Worm (Caenorhabditis elegans) whole organism, L1 larva: ENCODE measurements around the gene ZK856.18.

ENCODE experiments used
- C16A3.4 ChIP-seq: fragments of 150-350 bp; optimal IDR thresholded peaks from 2 replicates; lab custom pipeline; 2014; ENCODE audit warnings: missing biosample characterization, missing genetic modification characterization
- C34B4.2 ChIP-seq: sonication (generic microtip); optimal IDR thresholded peaks from 2 replicates; lab custom pipeline; 2017; ENCODE audit warnings: mild to moderate bottlenecking, missing genetic modification characterization, missing compliant biosample characterization
- Y116A8C.19 ChIP-seq: sonication (generic microtip); optimal IDR thresholded peaks from 2 replicates; lab custom pipeline; 2016; ENCODE audit warnings: missing compliant biosample characterization, missing genetic modification characterization, borderline replicate concordance
- aly-2 ChIP-seq: fragments of 150-350 bp; optimal IDR thresholded peaks from 2 replicates; lab custom pipeline; 2014; ENCODE audit warnings: missing biosample characterization, missing genetic modification characterization
- blmp-1 ChIP-seq: fragments of 150-350 bp; optimal IDR thresholded peaks from 2 replicates; lab custom pipeline; 2014; ENCODE audit warnings: missing biosample characterization, missing genetic modification characterization
- ceh-8 ChIP-seq: fragments of 200-800 bp; sonication (Bioruptor generic); optimal IDR thresholded peaks from 2 replicates; lab custom pipeline; 2018; ENCODE audit warnings: mild to moderate bottlenecking, missing genetic modification characterization, moderate library complexity, missing compliant biosample characterization
- ceh-82 ChIP-seq, 3 experiments: fragments of 150-350 bp in 1 of 3; sonication (generic microtip) in 2 of 3; optimal IDR thresholded peaks; 2 replicates each; lab custom pipeline; 2014 to 2017; ENCODE audit warnings: missing biosample characterization in 3 of 3, missing genetic modification characterization in 3 of 3
- ceh-90 ChIP-seq: sonication (generic microtip); optimal IDR thresholded peaks from 2 replicates; lab custom pipeline; 2016; ENCODE audit warnings: missing genetic modification characterization, missing compliant biosample characterization
- dpl-1 ChIP-seq, 3 experiments: fragments of 150-350 bp in 2 of 3; sonication (generic microtip) in 1 of 3; optimal IDR thresholded peaks; 2 replicates each; lab custom pipeline; 2014 to 2017; ENCODE audit warnings: missing biosample characterization in 3 of 3, missing genetic modification characterization in 3 of 3, missing genetic modification reagents in 3 of 3
- dsc-1 ChIP-seq: sonication (generic microtip); optimal IDR thresholded peaks from 2 replicates; lab custom pipeline; 2016; ENCODE audit warnings: mild to moderate bottlenecking, missing genetic modification characterization, missing compliant biosample characterization
- efl-1 ChIP-seq, 4 experiments: fragments of 150-350 bp; optimal IDR thresholded peaks in 3 of 4; peaks in 1 of 4; 1 replicate in 1 of 4; 2 replicates in 3 of 4; lab custom pipeline; 2014; ENCODE audit warnings: missing biosample characterization in 2 of 4, missing genetic modification characterization in 2 of 4, missing genetic modification reagents in 2 of 4
- efl-3 ChIP-seq: fragments of 200-800 bp; sonication (Bioruptor generic); optimal IDR thresholded peaks from 2 replicates; lab custom pipeline; 2018; ENCODE audit warnings: mild to moderate bottlenecking, missing genetic modification characterization, missing compliant biosample characterization
- egl-13 ChIP-seq: sonication (generic microtip); optimal IDR thresholded peaks from 2 replicates; lab custom pipeline; 2016; ENCODE audit warnings: missing genotype, missing genetic modification reagents, missing genetic modification characterization, missing compliant biosample characterization
- egl-27 ChIP-seq, 2 experiments: fragments of 150-350 bp in 1 of 2; sonication (generic microtip); optimal IDR thresholded peaks; 3 replicates each; lab custom pipeline; 2017 to 2018; ENCODE audit warnings: missing biosample characterization in 2 of 2, missing genetic modification characterization in 2 of 2, missing genetic modification reagents in 2 of 2
- elt-3 ChIP-seq, 6 experiments: fragments of 150-350 bp in 1 of 6; sonication (generic microtip); optimal IDR thresholded peaks; 2 replicates each; lab custom pipeline; 2017 to 2018; ENCODE audit warnings: missing biosample characterization in 6 of 6, missing genetic modification characterization in 6 of 6, inconsistent platforms in 1 of 6
- ets-5 ChIP-seq: fragments of 200-800 bp; sonication (Bioruptor generic); IDR thresholded peaks from 2 replicates; pipeline ENCODE4 v1.3.6; 2022; ENCODE audit warnings: missing genetic modification characterization, missing compliant biosample characterization
- fkh-10 ChIP-seq: sonication (generic microtip); optimal IDR thresholded peaks from 2 replicates; lab custom pipeline; 2017; ENCODE audit warnings: missing biosample characterization, missing genetic modification reagents, missing genetic modification characterization
- fkh-8 ChIP-seq: sonication (generic microtip); optimal IDR thresholded peaks from 2 replicates; lab custom pipeline; 2016; ENCODE audit warnings: mild to moderate bottlenecking, missing genetic modification characterization, missing compliant biosample characterization
- grh-1 ChIP-seq: fragments of 200-800 bp; sonication (Bioruptor generic); IDR thresholded peaks from 2 replicates; pipeline ENCODE4 v1.3.6; 2022; ENCODE audit warnings: missing genetic modification reagents, missing genetic modification characterization, missing compliant biosample characterization
- hlh-17 ChIP-seq: fragments of 200-800 bp; sonication (Bioruptor generic); optimal IDR thresholded peaks from 2 replicates; lab custom pipeline; 2018; ENCODE audit warnings: missing genetic modification characterization, mild to moderate bottlenecking, missing compliant biosample characterization, moderate library complexity, borderline replicate concordance
- hlh-4 ChIP-seq: sonication (generic microtip); optimal IDR thresholded peaks from 2 replicates; lab custom pipeline; 2016; ENCODE audit warnings: mild to moderate bottlenecking, missing genetic modification characterization, missing compliant biosample characterization
- lin-13 ChIP-seq: fragments of 150-350 bp; optimal IDR thresholded peaks from 2 replicates; lab custom pipeline; 2014; ENCODE audit warnings: missing biosample characterization, missing genetic modification reagents, missing genetic modification characterization
- lin-35 ChIP-seq, 2 experiments: fragments of 150-350 bp; optimal IDR thresholded peaks; 2 replicates each; lab custom pipeline; 2014; ENCODE audit warnings: missing biosample characterization in 2 of 2, missing genetic modification characterization in 2 of 2, missing genetic modification reagents in 2 of 2
- lir-3 ChIP-seq: sonication (generic microtip); optimal IDR thresholded peaks from 2 replicates; lab custom pipeline; 2016; ENCODE audit warnings: mild to moderate bottlenecking, missing genetic modification characterization, moderate library complexity, missing compliant biosample characterization; ENCODE audit not compliant: poor library complexity
- lsy-2 ChIP-seq, 2 experiments: fragments of 150-350 bp; optimal IDR thresholded peaks; 2 replicates each; lab custom pipeline; 2014; ENCODE audit warnings: missing biosample characterization in 2 of 2, missing genetic modification characterization in 2 of 2
- mef-2 ChIP-seq: fragments of 150-350 bp; optimal IDR thresholded peaks from 2 replicates; lab custom pipeline; 2014; ENCODE audit warnings: missing biosample characterization, missing genetic modification characterization
- nhr-19 ChIP-seq: fragments of 200-800 bp; sonication (Bioruptor generic); conservative IDR thresholded peaks from 2 replicates; pipeline ENCODE4 v1.3.6; 2022; ENCODE audit warnings: missing genetic modification characterization, missing compliant biosample characterization
- nhr-20 ChIP-seq: sonication (generic microtip); optimal IDR thresholded peaks from 2 replicates; lab custom pipeline; 2016; ENCODE audit warnings: mild to moderate bottlenecking, missing genetic modification characterization, missing compliant biosample characterization
- nhr-237 ChIP-seq: fragments of 150-350 bp; optimal IDR thresholded peaks from 2 replicates; lab custom pipeline; 2014; ENCODE audit warnings: missing biosample characterization, missing genetic modification characterization
- nhr-28 ChIP-seq: fragments of 150-350 bp; optimal IDR thresholded peaks from 2 replicates; lab custom pipeline; 2014; ENCODE audit warnings: missing biosample characterization, missing genetic modification characterization
- nhr-47 ChIP-seq: sonication (generic microtip); optimal IDR thresholded peaks from 2 replicates; lab custom pipeline; 2016; ENCODE audit warnings: mild to moderate bottlenecking, missing genetic modification characterization, moderate library complexity, missing compliant biosample characterization
- nhr-71 ChIP-seq: sonication (generic microtip); optimal IDR thresholded peaks from 2 replicates; lab custom pipeline; 2016; ENCODE audit warnings: mild to moderate bottlenecking, missing genetic modification characterization, moderate library complexity, missing compliant biosample characterization
- nhr-76 ChIP-seq: sonication (generic microtip); optimal IDR thresholded peaks from 2 replicates; lab custom pipeline; 2017; ENCODE audit warnings: missing biosample characterization, missing genetic modification characterization
- nhr-77 ChIP-seq: fragments of 150-350 bp; optimal IDR thresholded peaks from 2 replicates; lab custom pipeline; 2014; ENCODE audit warnings: missing biosample characterization, missing genetic modification characterization
- nhr-85 ChIP-seq: sonication (generic microtip); peaks from one replicate; lab custom pipeline; 2016; ENCODE audit warnings: missing genetic modification characterization, inconsistent platforms, missing compliant biosample characterization
- nhr-90 ChIP-seq: sonication (generic microtip); optimal IDR thresholded peaks from 2 replicates; lab custom pipeline; 2016; ENCODE audit warnings: mild to moderate bottlenecking, missing genetic modification characterization, missing compliant biosample characterization; ENCODE audit not compliant: poor library complexity
- pag-3 ChIP-seq: sonication (generic microtip); optimal IDR thresholded peaks from 2 replicates; lab custom pipeline; 2017; ENCODE audit warnings: missing genetic modification characterization, mild to moderate bottlenecking, missing compliant biosample characterization, antibody characterized with exemption, borderline replicate concordance; ENCODE audit not compliant: insufficient read depth
- pqm-1 ChIP-seq: sonication (generic microtip); optimal IDR thresholded peaks from 3 replicates; lab custom pipeline; 2017; ENCODE audit warnings: missing biosample characterization, missing genetic modification characterization
- skn-1 ChIP-seq: fragments of 150-350 bp; optimal IDR thresholded peaks from 2 replicates; lab custom pipeline; 2014; ENCODE audit warnings: missing biosample characterization, missing genetic modification characterization
- sox-4 ChIP-seq: sonication (generic microtip); optimal IDR thresholded peaks from 2 replicates; lab custom pipeline; 2016; ENCODE audit warnings: missing genetic modification characterization, missing compliant biosample characterization
- sptf-1 ChIP-seq: fragments of 150-350 bp; optimal IDR thresholded peaks from 2 replicates; lab custom pipeline; 2014; ENCODE audit warnings: missing biosample characterization, missing genetic modification characterization
- swsn-7 ChIP-seq: sonication (generic microtip); optimal IDR thresholded peaks from 2 replicates; lab custom pipeline; 2016; ENCODE audit warnings: missing genetic modification characterization, missing compliant biosample characterization
- unc-30 ChIP-seq: sonication (generic microtip); optimal IDR thresholded peaks from 2 replicates; lab custom pipeline; 2017; ENCODE audit warnings: missing biosample characterization, missing genetic modification characterization
- unc-62 ChIP-seq: fragments of 150-350 bp; optimal IDR thresholded peaks from 2 replicates; lab custom pipeline; 2014; ENCODE audit warnings: missing biosample characterization, missing genetic modification reagents, missing genetic modification characterization
- xbp-1 ChIP-seq: sonication (generic microtip); optimal IDR thresholded peaks from 2 replicates; lab custom pipeline; 2016; ENCODE audit warnings: missing genetic modification characterization, missing compliant biosample characterization
- zip-4 ChIP-seq: fragments of 200-800 bp; sonication (Bioruptor generic); optimal IDR thresholded peaks from 2 replicates; lab custom pipeline; 2018; ENCODE audit warnings: mild to moderate bottlenecking, missing genetic modification characterization, moderate library complexity, missing compliant biosample characterization
- ztf-4 ChIP-seq: fragments of 150-350 bp; optimal IDR thresholded peaks from 2 replicates; lab custom pipeline; 2014; ENCODE audit warnings: missing biosample characterization, missing genetic modification characterization

The ZK856.18 gene

ce11 chrV:10178166-10178565, 7.6 kb downstream of the ZK856.18 start (continued):
- TF ChIP-seq nhr-20 (tag; lab: Kevin White, UChicago): peak; percentile 85
- peak; percentile 71 for TF ChIP-seq swsn-7 (tag; lab: Kevin White, UChicago)
- no peak for TF ChIP-seq egl-27 (tag; optimal IDR thresholded peaks at IDR 0.05; lab: Kevin White, UChicago)
- TF ChIP-seq unc-62 (GFP tag; lab: Kevin White, UChicago): no peak
- no peak for TF ChIP-seq hlh-17 (GFP tag; lab: Kevin White, UChicago)
- no peak for TF ChIP-seq ceh-8 (GFP tag; lab: Kevin White, UChicago)
- TF ChIP-seq Y116A8C.19: no peak
- TF ChIP-seq nhr-90: peak; percentile 80
- TF ChIP-seq efl-3 (GFP tag; lab: Kevin White, UChicago): no peak
- peak; percentile 59 to 60 for TF ChIP-seq efl-1 (optimal IDR thresholded peaks at IDR 0.05; lab: Kevin White, UChicago)
- peak; percentile 49 to 95 for TF ChIP-seq efl-1 (GFP tag; optimal IDR thresholded peaks at IDR 0.05 in 1 of 2; lab: Kevin White, UChicago)
- peak; percentile 44 for TF ChIP-seq C16A3.4 (tag; lab: Kevin White, UChicago)
- TF ChIP-seq blmp-1 (tag; lab: Kevin White, UChicago): peak; percentile 95
- no peak for TF ChIP-seq elt-3 (tag; optimal IDR thresholded peaks at IDR 0.05; lab: Kevin White, UChicago)
- TF ChIP-seq egl-13 (tag; lab: Kevin White, UChicago): peak; percentile 70
- TF ChIP-seq C34B4.2 (tag; lab: Kevin White, UChicago): no peak
- no peak for TF ChIP-seq nhr-28 (tag; lab: Kevin White, UChicago)
- no peak for TF ChIP-seq sptf-1 (tag; lab: Kevin White, UChicago)
- TF ChIP-seq ets-5 (GFP tag; lab: Robert Waterston, UW): no peak
- peak; percentile 40 for TF ChIP-seq lin-13 (GFP tag; lab: Kevin White, UChicago)
- TF ChIP-seq nhr-77 (tag; lab: Kevin White, UChicago): peak; percentile 70
- peak; percentile 77 for TF ChIP-seq nhr-19 (GFP tag; lab: Robert Waterston, UW)
- TF ChIP-seq ceh-82 (tag; optimal IDR thresholded peaks at IDR 0.05; lab: Kevin White, UChicago): no peak
- peak; percentile 83 for TF ChIP-seq lir-3 (tag; lab: Kevin White, UChicago)
- TF ChIP-seq sox-4 (tag; lab: Kevin White, UChicago): peak; percentile 41
- peak; percentile 41 for TF ChIP-seq pag-3 (tag; lab: Kevin White, UChicago)
- no peak for TF ChIP-seq nhr-76 (tag; lab: Kevin White, UChicago)
- TF ChIP-seq grh-1: peak; percentile 91
- no peak for TF ChIP-seq mef-2 (tag; lab: Kevin White, UChicago)
- TF ChIP-seq unc-30: no peak
- peak; percentile 23 for TF ChIP-seq nhr-237 (tag; lab: Kevin White, UChicago)

DNA sequence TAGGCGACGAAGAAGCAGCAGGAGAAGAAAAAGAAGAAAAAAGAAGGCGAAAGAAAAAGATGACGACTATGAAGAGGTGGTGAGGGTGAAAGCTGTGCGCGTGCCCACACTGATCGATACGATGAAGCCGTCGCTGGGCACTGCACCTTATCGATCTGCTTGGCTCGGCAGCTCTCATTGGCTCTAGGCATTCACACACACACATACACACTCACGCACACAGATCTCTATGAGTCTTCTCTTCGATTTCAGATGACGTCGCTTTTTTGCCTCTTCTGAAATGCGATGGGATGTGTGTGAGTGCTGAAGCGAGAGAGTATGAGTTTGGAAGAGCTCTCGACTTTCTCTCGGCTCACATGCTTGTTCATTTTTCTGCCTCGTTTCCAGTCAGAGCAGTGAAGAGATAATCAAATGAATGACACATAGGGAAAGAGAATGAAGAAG, 11.2 kb downstream of the ZK856.18 start:
- no peak for TF ChIP-seq grh-1
- peak; percentile 76 for TF ChIP-seq ztf-4 (tag; lab: Kevin White, UChicago)
- no peak for TF ChIP-seq hlh-4 (tag; lab: Kevin White, UChicago)
- peak; percentile 68 for TF ChIP-seq dsc-1
- TF ChIP-seq egl-13 (tag; lab: Kevin White, UChicago): peak; percentile 91
- TF ChIP-seq nhr-47 (tag; lab: Kevin White, UChicago): peak; percentile 87
- TF ChIP-seq sox-4 (tag; lab: Kevin White, UChicago): peak; percentile 43
- peak; percentile 66 for TF ChIP-seq xbp-1
- TF ChIP-seq aly-2: no peak
- TF ChIP-seq lsy-2 (tag; optimal IDR thresholded peaks at IDR 0.05; lab: Kevin White, UChicago): peak; percentile 56 to 78
- no peak for TF ChIP-seq zip-4 (GFP tag; lab: Kevin White, UChicago)
- peak; percentile 98 for TF ChIP-seq fkh-8 (tag; lab: Kevin White, UChicago)
- no peak for TF ChIP-seq hlh-17 (GFP tag; lab: Kevin White, UChicago)
- no peak for TF ChIP-seq efl-3 (GFP tag; lab: Kevin White, UChicago)
- peak; percentile 24 for TF ChIP-seq nhr-237 (tag; lab: Kevin White, UChicago)
- no peak for TF ChIP-seq nhr-28 (tag; lab: Kevin White, UChicago)
- TF ChIP-seq lin-35 (GFP tag; optimal IDR thresholded peaks at IDR 0.05; lab: Kevin White, UChicago): peak in 1 of 2 experiments; percentile 62
- peak; percentile 71 for TF ChIP-seq lin-13 (GFP tag; lab: Kevin White, UChicago)
- TF ChIP-seq dpl-1 (GFP tag; optimal IDR thresholded peaks at IDR 0.05; lab: Kevin White, UChicago): no peak
- no peak for TF ChIP-seq nhr-85 (tag; lab: Kevin White, UChicago)
- no peak for TF ChIP-seq ceh-90 (tag; lab: Kevin White, UChicago)
- no peak for TF ChIP-seq skn-1 (tag; lab: Kevin White, UChicago)
- no peak for TF ChIP-seq nhr-90
- no peak for TF ChIP-seq lir-3 (tag; lab: Kevin White, UChicago)
- peak; percentile 97 for TF ChIP-seq fkh-10
- TF ChIP-seq nhr-19 (GFP tag; lab: Robert Waterston, UW): peak; percentile 46
- peak; percentile 90 for TF ChIP-seq nhr-71 (tag; lab: Kevin White, UChicago)
- peak; percentile 44 to 81 (median 54) for TF ChIP-seq ceh-82 (tag; optimal IDR thresholded peaks at IDR 0.05; lab: Kevin White, UChicago)
- peak; percentile 44 to 53 for TF ChIP-seq efl-1 (optimal IDR thresholded peaks at IDR 0.05; lab: Kevin White, UChicago)
- TF ChIP-seq efl-1 (GFP tag; optimal IDR thresholded peaks at IDR 0.05 in 1 of 2; lab: Kevin White, UChicago): peak in 1 of 2 experiments; percentile 19
- no peak for TF ChIP-seq unc-30
- TF ChIP-seq pqm-1 (tag; lab: Kevin White, UChicago): no peak
